Fruit fly (Drosophila melanogaster) whole organism, embryonic: ENCODE measurements around the gene Irk1.

Experiments used
- CG10366 ChIP-seq: fragments of 200-800 bp; sonication (Bioruptor generic); IDR thresholded peaks from 2 replicates; pipeline ENCODE4 v1.3.6; 2022; ENCODE audit warnings: missing biosample characterization, missing genetic modification characterization
- CG10565 ChIP-seq: fragments of 200-800 bp; sonication (Bioruptor generic); optimal IDR thresholded peaks from 3 replicates; lab custom pipeline; 2016; ENCODE audit warnings: missing biosample characterization, mild to moderate bottlenecking, missing genetic modification characterization
- CG11696 ChIP-seq: fragments of 200-800 bp; sonication (Bioruptor generic); IDR thresholded peaks from 2 replicates; pipeline ENCODE4 v1.3.6; 2022; ENCODE audit warnings: missing biosample characterization, missing genetic modification characterization
- CG12236 ChIP-seq: fragments of 200-800 bp; sonication (Bioruptor generic); optimal IDR thresholded peaks from 2 replicates; lab custom pipeline; 2016; ENCODE audit warnings: missing biosample characterization, missing genetic modification characterization
- CG13287 ChIP-seq: fragments of 200-800 bp; sonication (Bioruptor generic); IDR thresholded peaks from 2 replicates; pipeline ENCODE4 v1.3.6; 2022; ENCODE audit warnings: missing biosample characterization, missing genetic modification characterization; ENCODE audit not compliant: partially characterized antibody
- CG13894 ChIP-seq: fragments of 200-800 bp; sonication (Bioruptor generic); optimal IDR thresholded peaks from 3 replicates; lab custom pipeline; 2018; ENCODE audit warnings: missing biosample characterization, mild to moderate bottlenecking, missing genetic modification characterization, moderate library complexity
- CG1603 ChIP-seq: fragments of 200-800 bp; sonication (Bioruptor generic); optimal IDR thresholded peaks from 2 replicates; lab custom pipeline; 2019; ENCODE audit warnings: missing biosample characterization, mild to moderate bottlenecking, missing genetic modification characterization, moderate library complexity
- CG16779 ChIP-seq: fragments of 200-800 bp; sonication (Bioruptor generic); IDR thresholded peaks from 2 replicates; pipeline ENCODE4 v1.3.6; 2022; ENCODE audit warnings: missing biosample characterization, missing genetic modification characterization
- CG17361 ChIP-seq: fragments of 200-800 bp; sonication (Bioruptor generic); IDR thresholded peaks from 3 replicates; pipeline ENCODE4 v1.3.6; 2022; ENCODE audit warnings: missing biosample characterization, missing genetic modification characterization
- CG2202 ChIP-seq: fragments of 200-800 bp; sonication (Bioruptor generic); optimal IDR thresholded peaks from 2 replicates; lab custom pipeline; 2018; ENCODE audit warnings: missing biosample characterization, mild to moderate bottlenecking, missing genetic modification characterization
- CG30431 ChIP-seq: fragments of 200-800 bp; sonication (Bioruptor generic); optimal IDR thresholded peaks from 2 replicates; lab custom pipeline; 2017; ENCODE audit warnings: missing biosample characterization, missing genetic modification characterization
- CG3163 ChIP-seq: fragments of 200-800 bp; sonication (Bioruptor generic); optimal IDR thresholded peaks from 3 replicates; lab custom pipeline; 2016; ENCODE audit warnings: missing biosample characterization, missing genetic modification characterization
- CG3838 ChIP-seq: fragments of 200-800 bp; sonication (Bioruptor generic); optimal IDR thresholded peaks from 3 replicates; lab custom pipeline; 2016; ENCODE audit warnings: missing biosample characterization, missing genetic modification characterization
- CG4360 ChIP-seq: fragments of 200-800 bp; sonication (Bioruptor generic); IDR thresholded peaks from 2 replicates; pipeline ENCODE4 v1.3.6; 2022; ENCODE audit warnings: missing biosample characterization, missing genetic modification characterization
- CG4730 ChIP-seq: fragments of 200-800 bp; sonication (Bioruptor generic); IDR thresholded peaks from 2 replicates; pipeline ENCODE4 v1.3.6; 2022; ENCODE audit warnings: missing biosample characterization, missing genetic modification characterization
- CG4820 ChIP-seq: fragments of 200-800 bp; sonication (Bioruptor generic); optimal IDR thresholded peaks from 3 replicates; lab custom pipeline; 2016; ENCODE audit warnings: missing biosample characterization, missing genetic modification characterization
- CTCF ChIP-seq: fragments of 200-800 bp; sonication (Bioruptor generic); optimal IDR thresholded peaks from 2 replicates; lab custom pipeline; 2017; ENCODE audit warnings: missing biosample characterization, mild to moderate bottlenecking, missing genetic modification characterization, moderate library complexity
- CrebB ChIP-seq: fragments of 200-800 bp; sonication (Bioruptor generic); optimal IDR thresholded peaks from 3 replicates; lab custom pipeline; 2018; ENCODE audit warnings: missing biosample characterization, mild to moderate bottlenecking, missing genetic modification characterization
- E2f2 ChIP-seq: fragments of 200-800 bp; sonication (Bioruptor generic); IDR thresholded peaks from 2 replicates; pipeline ENCODE4 v1.3.6; 2022; ENCODE audit warnings: missing biosample characterization, missing genetic modification characterization
- GATAe ChIP-seq: fragments of 200-800 bp; sonication (Bioruptor generic); conservative IDR thresholded peaks from 2 replicates; pipeline ENCODE4 v1.3.6; 2022; ENCODE audit warnings: missing biosample characterization, missing genetic modification characterization
- HHEX ChIP-seq: fragments of 200-800 bp; sonication (Bioruptor generic); optimal IDR thresholded peaks from 3 replicates; lab custom pipeline; 2017; ENCODE audit warnings: missing biosample characterization, mild to moderate bottlenecking, missing genetic modification characterization, missing genetic modification reagents
- Hr3 ChIP-seq: fragments of 200-800 bp; sonication (Bioruptor generic); optimal IDR thresholded peaks from 3 replicates; lab custom pipeline; 2016; ENCODE audit warnings: missing biosample characterization, missing genetic modification characterization
- Hr78 ChIP-seq, 2 experiments: fragments of 200-800 bp in 1 of 2; fragments of >200 bp in 1 of 2; sonication (Bioruptor generic) in 1 of 2; optimal IDR thresholded peaks; 2 replicates each; lab custom pipeline; 2017 to 2019; ENCODE audit warnings: missing biosample characterization in 2 of 2, missing genetic modification characterization in 2 of 2, mild to moderate bottlenecking in 1 of 2, moderate library complexity in 1 of 2
- Jarid2 ChIP-seq: fragments of 200-800 bp; sonication (Bioruptor generic); optimal IDR thresholded peaks from 3 replicates; lab custom pipeline; 2017; ENCODE audit warnings: mild to moderate bottlenecking, missing biosample characterization, missing genetic modification reagents, missing genetic modification characterization
- Lim3 ChIP-seq: fragments of 200-800 bp; sonication (Bioruptor generic); IDR thresholded peaks from 2 replicates; pipeline ENCODE4 v1.3.6; 2022; ENCODE audit warnings: missing biosample characterization, missing genetic modification characterization
- Med ChIP-seq: fragments of 200-800 bp; sonication (Bioruptor generic); peaks from one replicate; lab custom pipeline; 2016; ENCODE audit warnings: missing biosample characterization, missing genetic modification characterization, mild to moderate bottlenecking, inconsistent platforms, moderate library complexity
- Neu2 ChIP-seq: fragments of 200-800 bp; sonication (Bioruptor generic); optimal IDR thresholded peaks from 3 replicates; lab custom pipeline; 2016; ENCODE audit warnings: missing biosample characterization, missing genetic modification characterization, borderline replicate concordance
- Optix ChIP-seq: fragments of 200-800 bp; sonication (Bioruptor generic); IDR thresholded peaks from 3 replicates; pipeline ENCODE4 v1.3.6; 2022; ENCODE audit warnings: missing biosample characterization, missing genetic modification characterization
- Rfx ChIP-seq: fragments of 200-800 bp; sonication (Bioruptor generic); IDR thresholded peaks from 2 replicates; pipeline ENCODE4 v1.3.6; 2022; ENCODE audit warnings: missing biosample characterization, missing genetic modification characterization
- Stat92E ChIP-seq, 3 experiments: fragments of >200 bp in 2 of 3; fragments of 200-800 bp in 1 of 3; sonication (Bioruptor generic) in 1 of 3; optimal IDR thresholded peaks; 2 replicates each; lab custom pipeline; 2017 to 2019; ENCODE audit warnings: missing biosample characterization in 3 of 3, missing genetic modification characterization in 3 of 3, mild to moderate bottlenecking in 1 of 3, moderate library complexity in 1 of 3
- bbx ChIP-seq: fragments of 200-800 bp; sonication (Bioruptor generic); IDR thresholded peaks from 2 replicates; pipeline ENCODE4 v1.3.6; 2022; ENCODE audit warnings: missing biosample characterization, missing genetic modification characterization; ENCODE audit not compliant: partially characterized antibody
- cg ChIP-seq: fragments of 200-800 bp; sonication (Bioruptor generic); optimal IDR thresholded peaks from 3 replicates; lab custom pipeline; 2019; ENCODE audit warnings: missing biosample characterization, mild to moderate bottlenecking, missing genetic modification characterization, moderate library complexity
- chn ChIP-seq: fragments of 200-800 bp; sonication (Bioruptor generic); optimal IDR thresholded peaks from 2 replicates; lab custom pipeline; 2016; ENCODE audit warnings: missing biosample characterization, missing genetic modification characterization
- corto ChIP-seq: fragments of 200-800 bp; sonication (Bioruptor generic); optimal IDR thresholded peaks from 2 replicates; lab custom pipeline; 2016; ENCODE audit warnings: missing biosample characterization, mild to moderate bottlenecking, missing genetic modification characterization, moderate library complexity
- exex ChIP-seq: fragments of 200-800 bp; sonication (Bioruptor generic); optimal IDR thresholded peaks from 4 replicates; lab custom pipeline; 2018; ENCODE audit warnings: missing biosample characterization, mild to moderate bottlenecking, missing genetic modification characterization, moderate library complexity
- fd96Cb ChIP-seq: fragments of 200-800 bp; sonication (Bioruptor generic); optimal IDR thresholded peaks from 2 replicates; lab custom pipeline; 2018; ENCODE audit warnings: missing biosample characterization, mild to moderate bottlenecking, missing genetic modification characterization, moderate library complexity
- ftz-f1 ChIP-seq: fragments of 200-800 bp; sonication (Bioruptor generic); optimal IDR thresholded peaks from 2 replicates; lab custom pipeline; 2016; ENCODE audit warnings: missing biosample characterization, missing genetic modification characterization
- gfzf ChIP-seq: fragments of 200-800 bp; sonication (Bioruptor generic); optimal IDR thresholded peaks from 2 replicates; lab custom pipeline; 2016; ENCODE audit warnings: missing biosample characterization, mild to moderate bottlenecking, missing genetic modification characterization, moderate library complexity
- grau ChIP-seq: fragments of 200-800 bp; optimal IDR thresholded peaks from 3 replicates; lab custom pipeline; 2019; ENCODE audit warnings: missing biosample characterization, mild to moderate bottlenecking, missing genetic modification characterization, moderate library complexity
- grn ChIP-seq: fragments of 200-800 bp; sonication (Bioruptor generic); optimal IDR thresholded peaks from 3 replicates; lab custom pipeline; 2017; ENCODE audit warnings: missing biosample characterization, missing genetic modification characterization
- kay ChIP-seq: fragments of 200-800 bp; sonication (Bioruptor generic); optimal IDR thresholded peaks from 2 replicates; lab custom pipeline; 2016; ENCODE audit warnings: missing biosample characterization, missing genetic modification characterization
- luna ChIP-seq: fragments of 200-800 bp; sonication (Bioruptor generic); optimal IDR thresholded peaks from 2 replicates; lab custom pipeline; 2016; ENCODE audit warnings: missing biosample characterization, missing genetic modification characterization
- peb ChIP-seq: fragments of 200-800 bp; sonication (Bioruptor generic); IDR thresholded peaks from 2 replicates; pipeline ENCODE4 v1.3.6; 2022; ENCODE audit warnings: missing biosample characterization, missing genetic modification characterization
- pfk ChIP-seq: fragments of 200-800 bp; sonication (Bioruptor generic); optimal IDR thresholded peaks from 2 replicates; lab custom pipeline; 2018; ENCODE audit warnings: missing biosample characterization, mild to moderate bottlenecking, missing genetic modification characterization, moderate library complexity
- seq ChIP-seq: fragments of 200-800 bp; sonication (Bioruptor generic); IDR thresholded peaks from 2 replicates; pipeline ENCODE4 v1.3.6; 2022; ENCODE audit warnings: missing biosample characterization, missing genetic modification characterization
- sim ChIP-seq: fragments of 200-800 bp; sonication (Bioruptor generic); IDR thresholded peaks from 2 replicates; pipeline ENCODE4 v1.3.6; 2022; ENCODE audit warnings: missing biosample characterization, missing genetic modification characterization
- sr ChIP-seq: fragments of 200-800 bp; sonication (Bioruptor generic); IDR thresholded peaks from 3 replicates; pipeline ENCODE4 v1.3.6; 2022; ENCODE audit warnings: missing biosample characterization, missing genetic modification characterization
- tap ChIP-seq: fragments of 200-800 bp; optimal IDR thresholded peaks from 3 replicates; lab custom pipeline; 2019; ENCODE audit warnings: missing biosample characterization, mild to moderate bottlenecking, missing genetic modification characterization, moderate library complexity
- tll ChIP-seq, 2 experiments: fragments of 200-800 bp in 1 of 2; fragments of >200 bp in 1 of 2; sonication (Bioruptor generic) in 1 of 2; optimal IDR thresholded peaks; 2 replicates each; lab custom pipeline; 2017 to 2019; ENCODE audit warnings: missing biosample characterization in 2 of 2, missing genetic modification characterization in 2 of 2, mild to moderate bottlenecking in 1 of 2, moderate library complexity in 1 of 2
- z ChIP-seq: fragments of 200-800 bp; sonication (Bioruptor generic); IDR thresholded peaks from 3 replicates; pipeline ENCODE4 v1.3.6; 2022; ENCODE audit warnings: missing biosample characterization, missing genetic modification characterization

Irk1 gene

DNA sequence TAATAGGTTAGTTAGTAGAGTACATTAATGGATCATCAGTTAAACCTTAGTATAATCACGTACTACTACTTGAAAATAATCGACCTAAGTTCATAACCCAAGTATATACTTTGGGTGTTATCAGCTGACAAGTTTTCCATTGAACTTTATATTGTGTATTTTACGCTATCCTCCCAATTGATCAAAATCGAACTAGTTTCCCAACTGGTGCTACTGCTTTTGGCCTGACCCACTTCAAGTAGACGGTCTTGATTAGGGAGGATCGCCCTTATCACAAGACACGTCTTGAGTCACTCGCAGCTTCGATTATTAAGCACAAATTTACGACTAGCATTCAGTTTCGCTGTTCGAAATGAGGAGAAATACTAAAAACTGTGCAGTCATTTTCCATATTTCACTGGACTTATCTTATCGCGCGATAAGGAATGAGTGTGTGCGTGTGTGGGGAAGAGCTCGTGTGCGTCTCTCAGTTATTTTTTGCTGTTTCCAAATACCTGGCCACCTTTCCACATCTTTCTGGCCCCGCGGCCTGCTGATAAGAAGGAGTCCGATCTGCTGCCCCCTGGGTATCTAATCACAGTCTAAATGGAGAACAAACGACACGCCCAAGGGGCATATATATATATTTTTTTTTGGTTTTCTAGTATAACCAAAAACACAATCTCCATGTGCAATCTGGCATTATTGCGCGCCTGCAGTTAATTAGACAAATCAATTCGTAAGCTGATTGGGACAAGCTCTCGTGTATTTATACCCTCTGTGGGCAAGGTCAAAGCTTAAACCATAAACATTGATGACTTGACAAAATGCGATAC lies 21.2 kb downstream of the Irk1 start:
- no peak for TF ChIP-seq CG4820 (GFP tag; lab: Kevin White, UChicago)
- no peak for TF ChIP-seq CG3163
- TF ChIP-seq peb (GFP tag; lab: Robert Waterston, UW): no peak
- TF ChIP-seq CG30431 (GFP tag; lab: Kevin White, UChicago): no peak
- peak; percentile 88 for TF ChIP-seq GATAe (GFP tag; lab: Robert Waterston, UW)
- TF ChIP-seq CG2202 (tag; lab: Kevin White, UChicago): no peak
- no peak for TF ChIP-seq grau (tag; lab: Kevin White, UChicago)
- peak; percentile 20 for TF ChIP-seq ftz-f1
- TF ChIP-seq CG13287 (GFP tag; lab: Robert Waterston, UW): no peak
- peak; percentile 13 for TF ChIP-seq kay
- TF ChIP-seq E2f2 (GFP tag; lab: Robert Waterston, UW): no peak
- TF ChIP-seq fd96Cb (tag; lab: Kevin White, UChicago): no peak
- no peak for TF ChIP-seq tap (tag; lab: Kevin White, UChicago)
- no peak for TF ChIP-seq CrebB (tag; lab: Kevin White, UChicago)
- no peak for TF ChIP-seq CG10366 (GFP tag; lab: Robert Waterston, UW)
- no peak for TF ChIP-seq CG1603 (tag; lab: Kevin White, UChicago)
- no peak for TF ChIP-seq CG17361
- TF ChIP-seq CG11696 (GFP tag; lab: Robert Waterston, UW): no peak
- peak; percentile 91 for TF ChIP-seq exex (tag; lab: Kevin White, UChicago)
- no peak for TF ChIP-seq Stat92E (GFP tag; optimal IDR thresholded peaks at IDR 0.05; lab: Kevin White, UChicago)
- TF ChIP-seq seq (GFP tag; lab: Robert Waterston, UW): no peak
- TF ChIP-seq Rfx (GFP tag; lab: Robert Waterston, UW): no peak
- TF ChIP-seq CTCF (GFP tag; lab: Kevin White, UChicago): no peak
- no peak for TF ChIP-seq sr (GFP tag; lab: Robert Waterston, UW)
- TF ChIP-seq bbx (GFP tag; lab: Robert Waterston, UW): no peak
- TF ChIP-seq Hr78 (GFP tag; optimal IDR thresholded peaks at IDR 0.05; lab: Kevin White, UChicago): peak in 1 of 2 experiments; percentile 86
- TF ChIP-seq CG13894 (tag; lab: Kevin White, UChicago): no peak
- peak; percentile 22 for TF ChIP-seq Med (GFP tag; lab: Kevin White, UChicago)
- no peak for TF ChIP-seq Hr3
- no peak for TF ChIP-seq CG4730
- TF ChIP-seq tll (GFP tag; optimal IDR thresholded peaks at IDR 0.05; lab: Kevin White, UChicago): no peak
- peak; percentile 67 for TF ChIP-seq corto (GFP tag; lab: Kevin White, UChicago)
- TF ChIP-seq grn: peak; percentile 81
- TF ChIP-seq sim: no peak
- TF ChIP-seq chn (GFP tag; lab: Kevin White, UChicago): no peak
- TF ChIP-seq CG4360: 0 out of 2 replicates have a peak, but pooled peaks have one; percentile 11
- 0 out of 3 replicates have a peak, but pooled peaks have one; percentile 16 for TF ChIP-seq z
- TF ChIP-seq HHEX (GFP tag; lab: Kevin White, UChicago): no peak
- peak; percentile 19 for TF ChIP-seq cg
- TF ChIP-seq Lim3 (GFP tag; lab: Robert Waterston, UW): no peak
- no peak for TF ChIP-seq CG10565 (GFP tag; lab: Kevin White, UChicago)
- no peak for TF ChIP-seq CG16779
- no peak for TF ChIP-seq pfk (GFP tag; lab: Kevin White, UChicago)
- TF ChIP-seq Jarid2: no peak
- TF ChIP-seq luna (GFP tag; lab: Kevin White, UChicago): no peak
- no peak for TF ChIP-seq CG12236 (GFP tag; lab: Kevin White, UChicago)
- no peak for TF ChIP-seq Neu2
- no peak for TF ChIP-seq CG3838
- no peak for TF ChIP-seq gfzf
- TF ChIP-seq Optix: no peak
